Fruit fly (Drosophila melanogaster) whole organism, adult: ENCODE measurements around the gene CG8461.

ENCODE experiments used
- CG14711 ChIP-seq: fragments of 200-800 bp; sonication (Bioruptor generic); optimal IDR thresholded peaks from 2 replicates; lab custom pipeline; 2018; ENCODE audit warnings: missing biosample characterization, mild to moderate bottlenecking, missing genetic modification characterization, moderate library complexity
- CG7045 ChIP-seq: fragments of 200-800 bp; sonication (Bioruptor generic); optimal IDR thresholded peaks from 2 replicates; lab custom pipeline; 2017; ENCODE audit warnings: missing biosample characterization, mild to moderate bottlenecking, missing genetic modification characterization
- Hr96 ChIP-seq: fragments of 200-800 bp; sonication (Bioruptor generic); optimal IDR thresholded peaks from 2 replicates; lab custom pipeline; 2016; ENCODE audit warnings: missing biosample characterization, missing genetic modification characterization
- bab1 ChIP-seq: fragments of 200-800 bp; sonication (Bioruptor generic); optimal IDR thresholded peaks from 3 replicates; lab custom pipeline; 2019; ENCODE audit warnings: missing biosample characterization, mild to moderate bottlenecking, missing genetic modification characterization, moderate library complexity
- cic ChIP-seq: fragments of 200-800 bp; sonication (Bioruptor generic); optimal IDR thresholded peaks from 2 replicates; lab custom pipeline; 2017; ENCODE audit warnings: missing biosample characterization, mild to moderate bottlenecking, missing genetic modification characterization, moderate library complexity
- kay ChIP-seq: fragments of 200-800 bp; sonication (Bioruptor generic); peaks from one replicate; lab custom pipeline; 2016; ENCODE audit warnings: missing biosample characterization, missing genetic modification characterization, borderline replicate concordance
- tj ChIP-seq: fragments of 200-800 bp; sonication (Bioruptor generic); optimal IDR thresholded peaks from 3 replicates; lab custom pipeline; 2017; ENCODE audit warnings: missing biosample characterization, mild to moderate bottlenecking, missing genetic modification characterization, moderate library complexity

DNA sequence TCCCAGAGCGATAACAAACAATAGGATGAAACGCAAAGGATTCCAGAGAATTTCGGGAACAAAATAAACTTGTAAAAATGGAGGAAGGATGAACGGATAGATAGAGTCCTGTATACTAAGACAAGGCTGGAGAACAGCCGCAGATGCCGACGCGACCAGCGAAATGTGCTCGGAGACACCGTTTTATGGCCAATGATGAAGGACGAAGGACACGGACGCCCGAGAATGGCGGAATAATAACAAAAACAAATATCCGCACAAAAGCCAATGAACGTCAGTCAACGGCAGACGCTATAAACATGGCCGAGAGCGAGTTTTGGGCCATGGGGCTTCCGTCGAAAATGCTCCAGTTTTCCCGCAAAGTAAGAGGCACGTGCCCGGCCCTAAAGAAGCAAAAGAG is 41.6 kb upstream of the CG8461 start:
- TF ChIP-seq Hr96 (GFP tag; lab: Kevin White, UChicago) (no peak), tj (no peak), kay (GFP tag; lab: Kevin White, UChicago) (no peak), bab1 (GFP tag; lab: Kevin White, UChicago) (no peak), CG14711 (tag; lab: Kevin White, UChicago) (no peak), cic (GFP tag; lab: Kevin White, UChicago) (no peak), CG7045 (no peak)
